Worm (Caenorhabditis elegans): ENCODE results near the gene Y13C8A.1.

Gene Y13C8A.1

ce11 chrX:16844924-16845323 is 38.6 kb upstream of the Y13C8A.1 start, which contains the start of gene F41G4.8 (continued):
- TF ChIP-seq zag-1 (tag; optimal IDR thresholded peaks at IDR 0.05) (no peak), efl-3 (GFP tag; optimal IDR thresholded peaks at IDR 0.05) (no peak), alr-1 (tag; optimal IDR thresholded peaks at IDR 0.05; ENCODE audit: borderline replicate concordance) (no peak), fos-1 (tag; optimal IDR thresholded peaks at IDR 0.05) (no peak)

- no peak for TF ChIP-seq ztf-4 (tag; optimal IDR thresholded peaks at IDR 0.05)
- TF ChIP-seq elt-2 (tag; optimal IDR thresholded peaks at IDR 0.05) = peak; percentile 33
These were observed 23.5 kb upstream of the Y13C8A.1 start, which contains the start of gene T20F7.3 for ce11 chrX:16859956-16860446. Gene T20F7.3 (plus strand): TSS chrX:16860396.

ce11 chrX:16863320-16863719 is 20.2 kb upstream of the Y13C8A.1 start:
- no peak for TF ChIP-seq ceh-90 (tag; optimal IDR thresholded peaks at IDR 0.05)
- TF ChIP-seq egl-27 (tag; optimal IDR thresholded peaks at IDR 0.05) = no peak

- TF ChIP-seq sox-4 (tag; optimal IDR thresholded peaks at IDR 0.05) (no peak), aha-1 (tag; optimal IDR thresholded peaks at IDR 0.05) (no peak), nhr-237 (tag; optimal IDR thresholded peaks at IDR 0.05) (no peak), nhr-77 (tag; optimal IDR thresholded peaks at IDR 0.05) (no peak), blmp-1 (tag; optimal IDR thresholded peaks at IDR 0.05) (no peak), elt-2 (tag; optimal IDR thresholded peaks at IDR 0.05) (peak; percentile 0), efl-1 (optimal IDR thresholded peaks at IDR 0.05) (no peak), efl-1 (GFP tag; optimal IDR thresholded peaks at IDR 0.05 in 1 of 2) (no peak)
These were observed 18.5 kb upstream of the Y13C8A.1 start for ce11 chrX:16865016-16865415.

ce11 chrX:16865675-16866074 is 17.9 kb upstream of the Y13C8A.1 start:
- TF ChIP-seq nhr-84 (tag; optimal IDR thresholded peaks at IDR 0.05) (no peak), mdl-1 (tag; optimal IDR thresholded peaks at IDR 0.05) (no peak), pqm-1 (tag; optimal IDR thresholded peaks at IDR 0.05) (no peak), ets-5 (GFP tag; IDR thresholded peaks at IDR 0.05) (no peak), sox-4 (tag; optimal IDR thresholded peaks at IDR 0.05) (no peak), ceh-63 (GFP tag; optimal IDR thresholded peaks at IDR 0.05) (no peak), nhr-76 (tag; optimal IDR thresholded peaks at IDR 0.05) (no peak), nhr-71 (tag; optimal IDR thresholded peaks at IDR 0.05) (no peak), Y116A8C.19 (tag; optimal IDR thresholded peaks at IDR 0.05; ENCODE audit: borderline replicate concordance) (no peak), unc-130 (tag; optimal IDR thresholded peaks at IDR 0.05) (no peak)

- TF ChIP-seq nhr-237 (tag; optimal IDR thresholded peaks at IDR 0.05) (no peak), ceh-90 (tag; optimal IDR thresholded peaks at IDR 0.05) (no peak), efl-1 (optimal IDR thresholded peaks at IDR 0.05) (no peak), efl-1 (GFP tag; optimal IDR thresholded peaks at IDR 0.05 in 1 of 2) (peak in 1 of 2 experiments; percentile 84), lin-14 (GFP tag; optimal IDR thresholded peaks at IDR 0.05) (peak; percentile 37)
These were observed 14.6 kb upstream of the Y13C8A.1 start, which contains the start of gene aakg-2 for ce11 chrX:16868931-16869330. Gene aakg-2 (minus strand): TSS chrX:16869031.

ce11 chrX:16871355-16871754 is 12.2 kb upstream of the Y13C8A.1 start:
- TF ChIP-seq ztf-11 (tag; optimal IDR thresholded peaks at IDR 0.05) (no peak), unc-130 (tag; optimal IDR thresholded peaks at IDR 0.05) (no peak), hlh-17 (GFP tag; optimal IDR thresholded peaks at IDR 0.05; ENCODE audit: borderline replicate concordance) (no peak), pax-3 (tag; optimal IDR thresholded peaks at IDR 0.05) (no peak), irx-1 (tag; optimal IDR thresholded peaks at IDR 0.05) (no peak), nhr-20 (tag; optimal IDR thresholded peaks at IDR 0.05) (peak; percentile 72), egl-27 (tag; optimal IDR thresholded peaks at IDR 0.05) (no peak), ceh-63 (GFP tag; optimal IDR thresholded peaks at IDR 0.05) (no peak), egl-13 (tag; optimal IDR thresholded peaks at IDR 0.05) (no peak), lin-35 (GFP tag; optimal IDR thresholded peaks at IDR 0.05) (peak in 1 of 2 experiments; percentile 69), nhr-11 (tag; optimal IDR thresholded peaks at IDR 0.05) (no peak), elt-2 (tag; optimal IDR thresholded peaks at IDR 0.05) (peak; percentile 32), sup-37 (GFP tag; optimal IDR thresholded peaks at IDR 0.05) (no peak), nhr-77 (tag; optimal IDR thresholded peaks at IDR 0.05) (no peak), zag-1 (tag; optimal IDR thresholded peaks at IDR 0.05) (no peak), mep-1 (tag; optimal IDR thresholded peaks at IDR 0.05) (no peak), dpl-1 (GFP tag; optimal IDR thresholded peaks at IDR 0.05) (no peak), lir-3 (tag; optimal IDR thresholded peaks at IDR 0.05; ENCODE audit: poor library complexity) (no peak), pag-3 (tag; optimal IDR thresholded peaks at IDR 0.05; ENCODE audit: borderline replicate concordance, insufficient read depth) (no peak), nhr-28 (tag; optimal IDR thresholded peaks at IDR 0.05) (no peak), nhr-90 (tag; optimal IDR thresholded peaks at IDR 0.05; ENCODE audit: poor library complexity) (peak; percentile 31)
